Worm (Caenorhabditis elegans) whole organism, early embryonic: Measurements from ENCODE around the gene mcm-7.

Source experiments
- B0310.2 ChIP-seq: sonication (generic microtip); optimal IDR thresholded peaks from 2 replicates; lab custom pipeline; 2016; ENCODE audit warnings: mild to moderate bottlenecking, missing genetic modification characterization, missing compliant biosample characterization
- F13C5.2 ChIP-seq: sonication (generic microtip); optimal IDR thresholded peaks from 2 replicates; lab custom pipeline; 2017; ENCODE audit warnings: mild to moderate bottlenecking, missing genetic modification characterization, inconsistent platforms, missing compliant biosample characterization
- aly-1 ChIP-seq: sonication (generic microtip); optimal IDR thresholded peaks from 2 replicates; lab custom pipeline; 2016; ENCODE audit warnings: missing genetic modification characterization, missing compliant biosample characterization
- ama-1 ChIP-seq: fragments of 150-350 bp; optimal IDR thresholded peaks from 2 replicates; lab custom pipeline; 2014
- ceh-13 ChIP-seq: fragments of 200-800 bp; sonication (Bioruptor generic); optimal IDR thresholded peaks from 2 replicates; lab custom pipeline; 2018; ENCODE audit warnings: mild to moderate bottlenecking, missing genetic modification characterization, missing compliant biosample characterization
- ceh-36 ChIP-seq: sonication (generic microtip); optimal IDR thresholded peaks from 2 replicates; lab custom pipeline; 2016; ENCODE audit warnings: missing genetic modification characterization, inconsistent platforms, missing compliant biosample characterization
- ets-7 ChIP-seq: sonication (generic microtip); optimal IDR thresholded peaks from 2 replicates; lab custom pipeline; 2016; ENCODE audit warnings: missing genotype, missing genetic modification characterization, missing compliant biosample characterization
- flt-1 ChIP-seq: fragments of 200-800 bp; sonication (Bioruptor generic); IDR thresholded peaks from 2 replicates; pipeline ENCODE4 v1.3.6; 2022; ENCODE audit warnings: missing genetic modification characterization, missing compliant biosample characterization
- hmbx-1 ChIP-seq: sonication (generic microtip); optimal IDR thresholded peaks from 2 replicates; lab custom pipeline; 2016; ENCODE audit warnings: mild to moderate bottlenecking, missing genetic modification characterization, missing compliant biosample characterization
- hmg-4 ChIP-seq: fragments of 200-800 bp; sonication (Bioruptor generic); optimal IDR thresholded peaks from 2 replicates; lab custom pipeline; 2018; ENCODE audit warnings: mild to moderate bottlenecking, missing genetic modification characterization, missing compliant biosample characterization
- hnd-1 ChIP-seq: sonication (generic microtip); optimal IDR thresholded peaks from 2 replicates; lab custom pipeline; 2016; ENCODE audit warnings: missing genetic modification characterization, missing compliant biosample characterization
- pes-1 ChIP-seq: fragments of 200-800 bp; sonication (Bioruptor generic); IDR thresholded peaks from 2 replicates; pipeline ENCODE4 v1.3.6; 2022; ENCODE audit warnings: missing genetic modification reagents, missing genetic modification characterization, missing compliant biosample characterization
- scrt-1 ChIP-seq: fragments of 200-800 bp; sonication (Bioruptor generic); IDR thresholded peaks from 2 replicates; pipeline ENCODE4 v1.3.6; 2022; ENCODE audit warnings: missing genetic modification characterization, missing compliant biosample characterization
- sea-1 ChIP-seq: fragments of 200-800 bp; sonication (Bioruptor generic); conservative IDR thresholded peaks from 2 replicates; pipeline ENCODE4 v1.3.6; 2022; ENCODE audit warnings: missing genetic modification characterization, missing compliant biosample characterization
- tbx-11 ChIP-seq: fragments of 200-800 bp; sonication (Bioruptor generic); IDR thresholded peaks from 2 replicates; pipeline ENCODE4 v1.3.6; 2022; ENCODE audit warnings: missing genetic modification characterization, missing compliant biosample characterization
- tbx-37 ChIP-seq: fragments of 200-800 bp; sonication (Bioruptor generic); conservative IDR thresholded peaks from 2 replicates; pipeline ENCODE4 v1.3.6; 2022; ENCODE audit warnings: missing genetic modification reagents, missing genetic modification characterization, missing compliant biosample characterization
- tra-4 ChIP-seq: sonication (generic microtip); optimal IDR thresholded peaks from 2 replicates; lab custom pipeline; 2017; ENCODE audit warnings: missing genetic modification characterization, missing compliant biosample characterization

mcm-7 gene

ce11 chrV:4341208-4341607 lies 5.8 kb upstream of the mcm-7 start, which contains the start of gene glrx-3:
glrx-3 (minus strand) TSS chrV:4341308.
- TF ChIP-seq ceh-36 (tag; lab: Kevin White, UChicago) (no peak), B0310.2 (tag; lab: Kevin White, UChicago) (no peak)

- TF ChIP-seq tra-4 (tag; lab: Kevin White, UChicago), result no peak
- no peak for TF ChIP-seq aly-1 (tag; lab: Kevin White, UChicago)
- no peak for TF ChIP-seq scrt-1
- no peak for TF ChIP-seq hnd-1 (tag; lab: Kevin White, UChicago)
- no peak for TF ChIP-seq tbx-37
- TF ChIP-seq B0310.2 (tag; lab: Kevin White, UChicago), result no peak
- TF ChIP-seq pes-1 (GFP tag; lab: Robert Waterston, UW), result no peak
- TF ChIP-seq tbx-11, result no peak
- TF ChIP-seq F13C5.2 (tag; lab: Kevin White, UChicago), result no peak
- TF ChIP-seq hmbx-1 (tag; lab: Kevin White, UChicago), result no peak
- TF ChIP-seq sea-1 (GFP tag; lab: Robert Waterston, UW), result no peak
- no peak for TF ChIP-seq flt-1
- TF ChIP-seq hmg-4 (GFP tag; lab: Kevin White, UChicago), result no peak
- no peak for TF ChIP-seq ama-1 (lab: Kevin White, UChicago)
- no peak for TF ChIP-seq ceh-13
- no peak for TF ChIP-seq ceh-36 (tag; lab: Kevin White, UChicago)
- no peak for TF ChIP-seq ets-7 (tag; lab: Kevin White, UChicago)
These were observed 5.2 kb upstream of the mcm-7 start for ce11 chrV:4341736-4342135.

- TF ChIP-seq ceh-13 (no peak), ama-1 (lab: Kevin White, UChicago) (no peak), B0310.2 (tag; lab: Kevin White, UChicago) (no peak), tra-4 (tag; lab: Kevin White, UChicago) (no peak), ceh-36 (tag; lab: Kevin White, UChicago) (no peak), sea-1 (GFP tag; lab: Robert Waterston, UW) (no peak), flt-1 (no peak), aly-1 (tag; lab: Kevin White, UChicago) (no peak), hmg-4 (GFP tag; lab: Kevin White, UChicago) (no peak), hnd-1 (tag; lab: Kevin White, UChicago) (no peak), pes-1 (GFP tag; lab: Robert Waterston, UW) (no peak), tbx-11 (no peak), F13C5.2 (tag; lab: Kevin White, UChicago) (no peak), ets-7 (tag; lab: Kevin White, UChicago) (no peak), hmbx-1 (tag; lab: Kevin White, UChicago) (no peak), tbx-37 (no peak), scrt-1 (no peak)
These were observed 1.3 kb upstream of the mcm-7 start, which contains the start of gene figl-1 for ce11 chrV:4345714-4346113. figl-1 (minus strand) TSS chrV:4345999.

ce11 chrV:4346325-4346724 lies 641 bp upstream of the mcm-7 start, which contains the start of gene hpo-18:
hpo-18 (minus strand) TSS chrV:4346425.
- TF ChIP-seq ets-7 (tag; lab: Kevin White, UChicago), result no peak
- no peak for TF ChIP-seq tra-4 (tag; lab: Kevin White, UChicago)

ce11 chrV:4356047-4356612 lies 9.2 kb downstream of the mcm-7 start:
- TF ChIP-seq tra-4 (tag; lab: Kevin White, UChicago) (no peak), hmg-4 (GFP tag; lab: Kevin White, UChicago) (no peak)

- TF ChIP-seq ceh-36 (tag; lab: Kevin White, UChicago) (no peak), ceh-13 (no peak), scrt-1 (no peak), F13C5.2 (tag; lab: Kevin White, UChicago) (no peak), hmg-4 (GFP tag; lab: Kevin White, UChicago) (no peak), hnd-1 (tag; lab: Kevin White, UChicago) (no peak), hmbx-1 (tag; lab: Kevin White, UChicago) (no peak), ets-7 (tag; lab: Kevin White, UChicago) (no peak), ama-1 (lab: Kevin White, UChicago) (no peak), flt-1 (no peak), sea-1 (GFP tag; lab: Robert Waterston, UW) (no peak), aly-1 (tag; lab: Kevin White, UChicago) (no peak), pes-1 (GFP tag; lab: Robert Waterston, UW) (no peak), tbx-37 (no peak), B0310.2 (tag; lab: Kevin White, UChicago) (no peak), tbx-11 (no peak), tra-4 (tag; lab: Kevin White, UChicago) (no peak)
These were observed 10.4 kb downstream of the mcm-7 start for ce11 chrV:4357369-4357768.

ce11 chrV:4359127-4359526 lies 12.2 kb downstream of the mcm-7 start:
- no peak for TF ChIP-seq ama-1 (lab: Kevin White, UChicago)
- no peak for TF ChIP-seq ets-7 (tag; lab: Kevin White, UChicago)
- no peak for TF ChIP-seq tbx-37
- TF ChIP-seq pes-1 (GFP tag; lab: Robert Waterston, UW), result no peak
- no peak for TF ChIP-seq ceh-13
- TF ChIP-seq F13C5.2 (tag; lab: Kevin White, UChicago), result no peak
- no peak for TF ChIP-seq flt-1
- TF ChIP-seq ceh-36 (tag; lab: Kevin White, UChicago), result no peak
- no peak for TF ChIP-seq hnd-1 (tag; lab: Kevin White, UChicago)
- TF ChIP-seq sea-1 (GFP tag; lab: Robert Waterston, UW), result no peak
- TF ChIP-seq aly-1 (tag; lab: Kevin White, UChicago), result no peak
- TF ChIP-seq hmbx-1 (tag; lab: Kevin White, UChicago), result no peak
- no peak for TF ChIP-seq B0310.2 (tag; lab: Kevin White, UChicago)
- no peak for TF ChIP-seq hmg-4 (GFP tag; lab: Kevin White, UChicago)
- no peak for TF ChIP-seq tbx-11
- TF ChIP-seq scrt-1, result no peak
- no peak for TF ChIP-seq tra-4 (tag; lab: Kevin White, UChicago)
